Worm (Caenorhabditis elegans) whole organism, midembryonic: Measurements from ENCODE around the gene vit-1.

Experiments used
- T22C8.4 ChIP-seq: fragments of 200-800 bp; sonication (Bioruptor generic); IDR thresholded peaks from 2 replicates; pipeline ENCODE4 v1.3.6; 2022; ENCODE audit warnings: missing genetic modification characterization, missing compliant biosample characterization
- cog-1 ChIP-seq: sonication (generic microtip); optimal IDR thresholded peaks from 2 replicates; lab custom pipeline; 2016; ENCODE audit warnings: missing genetic modification characterization, missing compliant biosample characterization
- klf-2 ChIP-seq: fragments of 200-800 bp; sonication (Bioruptor generic); conservative IDR thresholded peaks from 2 replicates; pipeline ENCODE4 v1.3.6; 2022; ENCODE audit warnings: missing genetic modification reagents, missing genetic modification characterization, missing compliant biosample characterization
- med-1 ChIP-seq: sonication (generic microtip); optimal IDR thresholded peaks from 2 replicates; lab custom pipeline; 2017; ENCODE audit warnings: missing genetic modification characterization, mild to moderate bottlenecking, missing compliant biosample characterization, antibody characterized with exemption, missing genetic modification reagents; ENCODE audit not compliant: insufficient read depth
- ztf-23 ChIP-seq: fragments of 200-800 bp; sonication (Bioruptor generic); IDR thresholded peaks from 2 replicates; pipeline ENCODE4 v1.3.6; 2022; ENCODE audit warnings: missing genetic modification reagents, missing genetic modification characterization, missing compliant biosample characterization
- ztf-29 ChIP-seq: fragments of 200-800 bp; sonication (Bioruptor generic); IDR thresholded peaks from 2 replicates; pipeline ENCODE4 v1.3.6; 2022; ENCODE audit warnings: missing genetic modification reagents, missing genetic modification characterization, missing compliant biosample characterization

DNA sequence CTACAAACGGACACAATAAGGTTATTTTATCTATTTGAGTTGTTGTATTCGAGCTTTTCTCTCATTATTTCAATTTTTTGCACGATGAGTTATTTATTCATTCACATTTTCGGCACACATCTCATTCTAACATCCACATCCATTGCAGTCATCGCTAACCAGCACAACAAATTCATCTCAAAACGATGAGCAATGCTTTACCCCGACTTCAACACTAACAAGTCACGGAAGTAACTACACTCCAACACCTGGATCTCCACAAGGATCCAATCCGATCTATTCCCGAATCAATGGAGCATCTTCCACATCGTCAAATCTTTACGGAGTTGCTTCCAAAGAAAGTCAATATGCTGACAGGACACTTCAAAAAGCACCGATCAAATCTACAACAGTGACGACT, 3.6 kb upstream of the vit-1 start:
- TF ChIP-seq T22C8.4 (GFP tag; lab: Robert Waterston, UW), result no peak
- no peak for TF ChIP-seq klf-2
- TF ChIP-seq cog-1 (tag; lab: Kevin White, UChicago), result no peak
- TF ChIP-seq ztf-23, result no peak
- TF ChIP-seq med-1, result no peak
- no peak for TF ChIP-seq ztf-29 (GFP tag; lab: Robert Waterston, UW)
